Fruit fly (Drosophila melanogaster) whole organism, pupa: ENCODE measurements around the gene CG15890.

ENCODE experiments used
- CG10348 ChIP-seq: fragments of 200-800 bp; sonication (Bioruptor generic); IDR thresholded peaks from 2 replicates; pipeline ENCODE4 v1.3.6; 2022; ENCODE audit warnings: missing biosample characterization, missing genetic modification characterization
- CG12605 ChIP-seq: fragments of 200-800 bp; sonication (Bioruptor generic); IDR thresholded peaks from 2 replicates; pipeline ENCODE4 v1.3.6; 2022; ENCODE audit warnings: missing biosample characterization, missing genetic modification characterization
- CG13204 ChIP-seq: fragments of 200-800 bp; sonication (Bioruptor generic); optimal IDR thresholded peaks from 2 replicates; lab custom pipeline; 2018; ENCODE audit warnings: missing biosample characterization, mild to moderate bottlenecking, missing genetic modification characterization, moderate library complexity
- CG14655 ChIP-seq: fragments of 200-800 bp; sonication (Bioruptor generic); optimal IDR thresholded peaks from 3 replicates; lab custom pipeline; 2017; ENCODE audit warnings: mild to moderate bottlenecking, missing biosample characterization, missing genetic modification reagents, missing genetic modification characterization
- CG15710 ChIP-seq: fragments of 200-800 bp; sonication (Bioruptor generic); optimal IDR thresholded peaks from 2 replicates; lab custom pipeline; 2018; ENCODE audit warnings: missing biosample characterization, mild to moderate bottlenecking, missing genetic modification characterization, moderate library complexity
- CG17806 ChIP-seq: fragments of 200-800 bp; sonication (Bioruptor generic); optimal IDR thresholded peaks from 2 replicates; lab custom pipeline; 2018; ENCODE audit warnings: missing biosample characterization, mild to moderate bottlenecking, missing genetic modification characterization, moderate library complexity
- CG32121 ChIP-seq: fragments of 200-800 bp; sonication (Bioruptor generic); IDR thresholded peaks from 2 replicates; pipeline ENCODE4 v1.3.6; 2022; ENCODE audit warnings: missing biosample characterization, missing genetic modification characterization
- CG34367 ChIP-seq: fragments of 200-800 bp; sonication (Bioruptor generic); optimal IDR thresholded peaks from 2 replicates; lab custom pipeline; 2018; ENCODE audit warnings: missing biosample characterization, mild to moderate bottlenecking, missing genetic modification characterization
- CG4496 ChIP-seq: fragments of 200-800 bp; sonication (Bioruptor generic); IDR thresholded peaks from 3 replicates; pipeline ENCODE4 v1.3.6; 2022; ENCODE audit warnings: missing biosample characterization, missing genetic modification characterization
- CG8159 ChIP-seq: fragments of 200-800 bp; sonication (Bioruptor generic); optimal IDR thresholded peaks from 3 replicates; lab custom pipeline; 2018; ENCODE audit warnings: missing biosample characterization, mild to moderate bottlenecking, missing genetic modification characterization, moderate library complexity
- CG8301 ChIP-seq: fragments of 200-800 bp; sonication (Bioruptor generic); optimal IDR thresholded peaks from 2 replicates; lab custom pipeline; 2018; ENCODE audit warnings: missing biosample characterization, mild to moderate bottlenecking, missing genetic modification characterization
- CG9948 ChIP-seq: fragments of 200-800 bp; sonication (Bioruptor generic); optimal IDR thresholded peaks from 2 replicates; lab custom pipeline; 2018; ENCODE audit warnings: missing biosample characterization, mild to moderate bottlenecking, missing genetic modification characterization, moderate library complexity
- D1 ChIP-seq: fragments of 200-800 bp; sonication (Bioruptor generic); optimal IDR thresholded peaks from 2 replicates; lab custom pipeline; 2018; ENCODE audit warnings: missing biosample characterization, mild to moderate bottlenecking, missing genetic modification characterization, moderate library complexity
- EcR ChIP-seq: fragments of 200-800 bp; sonication (Bioruptor generic); optimal IDR thresholded peaks from 3 replicates; lab custom pipeline; 2019; ENCODE audit warnings: missing biosample characterization, missing genetic modification characterization, mild to moderate bottlenecking, moderate library complexity, missing genetic modification reagents
- Ets98B ChIP-seq: fragments of 200-800 bp; sonication (Bioruptor generic); IDR thresholded peaks from 2 replicates; pipeline ENCODE4 v1.3.6; 2022; ENCODE audit warnings: missing biosample characterization, missing genetic modification characterization
- Pif1A ChIP-seq: fragments of 200-800 bp; sonication (Bioruptor generic); optimal IDR thresholded peaks from 3 replicates; lab custom pipeline; 2016; ENCODE audit warnings: missing biosample characterization, missing genetic modification characterization
- Pif1B ChIP-seq: fragments of 200-800 bp; sonication (Bioruptor generic); optimal IDR thresholded peaks from 3 replicates; lab custom pipeline; 2016; ENCODE audit warnings: missing biosample characterization, missing genetic modification characterization
- Snoo ChIP-seq: fragments of 200-800 bp; sonication (Bioruptor generic); optimal IDR thresholded peaks from 3 replicates; lab custom pipeline; 2017; ENCODE audit warnings: missing biosample characterization, mild to moderate bottlenecking, missing genetic modification characterization, inconsistent platforms
- fd96Ca ChIP-seq: fragments of 200-800 bp; sonication (Bioruptor generic); IDR thresholded peaks from 3 replicates; pipeline ENCODE4 v1.3.6; 2022; ENCODE audit warnings: missing biosample characterization, missing genetic modification characterization
- gl ChIP-seq: fragments of 200-800 bp; sonication (Bioruptor generic); optimal IDR thresholded peaks from 2 replicates; lab custom pipeline; 2018; ENCODE audit warnings: missing biosample characterization, mild to moderate bottlenecking, missing genetic modification characterization
- rn ChIP-seq: fragments of 200-800 bp; sonication (Bioruptor generic); IDR thresholded peaks from 2 replicates; pipeline ENCODE4 v1.3.6; 2022; ENCODE audit warnings: missing biosample characterization, missing genetic modification characterization

The CG15890 gene

dm6 chrX:14749086-14749874, 16.3 kb downstream of the CG15890 start, which contains the start of gene NetB:
Gene NetB (minus strand): TSS chrX:14749376.
- 0 out of 3 replicates have a peak, but pooled peaks have one; percentile 53 for TF ChIP-seq CG4496 (GFP tag; lab: Robert Waterston, UW)
- TF ChIP-seq Ets98B: no peak
- TF ChIP-seq Pif1B: no peak
- TF ChIP-seq CG17806 (tag; lab: Kevin White, UChicago): peak; percentile 4
- peak; percentile 28 for TF ChIP-seq CG13204 (GFP tag; lab: Kevin White, UChicago)
- no peak; the same call in 2 of the 3 replicates for TF ChIP-seq fd96Ca

dm6 chrX:14743819-14744218, 21.8 kb downstream of the CG15890 start:
- TF ChIP-seq CG32121 (GFP tag; lab: Robert Waterston, UW): 0 out of 2 replicates have a peak, but pooled peaks have one; percentile 11
- no peak for TF ChIP-seq EcR
- TF ChIP-seq CG8159 (tag; lab: Kevin White, UChicago): peak; percentile 27
- TF ChIP-seq CG15710: no peak
- TF ChIP-seq CG34367: no peak
- no peak for TF ChIP-seq D1 (tag; lab: Kevin White, UChicago)
- TF ChIP-seq CG4496 (GFP tag; lab: Robert Waterston, UW): no peak; the same call in 2 of the 3 replicates
- TF ChIP-seq fd96Ca: no peak
- no peak for TF ChIP-seq Pif1B
- TF ChIP-seq gl (tag; lab: Kevin White, UChicago): no peak
- no peak for TF ChIP-seq CG17806 (tag; lab: Kevin White, UChicago)
- TF ChIP-seq CG13204 (GFP tag; lab: Kevin White, UChicago): no peak
- 0 out of 2 replicates have a peak, but pooled peaks have one; percentile 10 for TF ChIP-seq Ets98B
- peak; percentile 6 for TF ChIP-seq Pif1A (GFP tag; lab: Kevin White, UChicago)
- TF ChIP-seq rn (GFP tag; lab: Robert Waterston, UW): no peak
- TF ChIP-seq CG8301 (tag; lab: Kevin White, UChicago): no peak
- TF ChIP-seq, all 21 proteins: peak for 4

- TF ChIP-seq CG10348 (GFP tag; lab: Robert Waterston, UW) (no peak), CG8159 (tag; lab: Kevin White, UChicago) (no peak), rn (GFP tag; lab: Robert Waterston, UW) (no peak), CG14655 (GFP tag; lab: Kevin White, UChicago) (peak; percentile 50), CG12605 (no peak), Ets98B (peak; percentile 40; the same call in 1 of the 2 replicates), CG34367 (no peak), Snoo (no peak), CG13204 (GFP tag; lab: Kevin White, UChicago) (no peak), CG32121 (GFP tag; lab: Robert Waterston, UW) (no peak), CG9948 (tag; lab: Kevin White, UChicago) (peak; percentile 16), CG4496 (GFP tag; lab: Robert Waterston, UW) (no peak), Pif1A (GFP tag; lab: Kevin White, UChicago) (no peak), fd96Ca (0 out of 3 replicates have a peak, but pooled peaks have one; percentile 10), gl (tag; lab: Kevin White, UChicago) (no peak), EcR (no peak), CG17806 (tag; lab: Kevin White, UChicago) (peak; percentile 22), CG8301 (tag; lab: Kevin White, UChicago) (peak; percentile 53), D1 (tag; lab: Kevin White, UChicago) (no peak), CG15710 (no peak), Pif1B (no peak)
Measured at dm6 chrX:14738420-14738819, 27.2 kb downstream of the CG15890 start.

- peak; percentile 45; the same call in 1 of the 3 replicates for TF ChIP-seq CG4496 (GFP tag; lab: Robert Waterston, UW)
- TF ChIP-seq CG32121 (GFP tag; lab: Robert Waterston, UW): peak; percentile 36; the same call in 1 of the 2 replicates
- TF ChIP-seq Snoo: no peak
- peak; percentile 23 for TF ChIP-seq CG15710
- TF ChIP-seq gl (tag; lab: Kevin White, UChicago): no peak
- TF ChIP-seq Pif1A (GFP tag; lab: Kevin White, UChicago): no peak
- TF ChIP-seq CG17806 (tag; lab: Kevin White, UChicago): peak; percentile 31
- peak; percentile 38 for TF ChIP-seq CG8159 (tag; lab: Kevin White, UChicago)
- no peak for TF ChIP-seq CG12605
- TF ChIP-seq CG14655 (GFP tag; lab: Kevin White, UChicago): peak; percentile 42
- no peak for TF ChIP-seq CG10348 (GFP tag; lab: Robert Waterston, UW)
- TF ChIP-seq CG8301 (tag; lab: Kevin White, UChicago): peak; percentile 34
- peak; percentile 42 for TF ChIP-seq CG9948 (tag; lab: Kevin White, UChicago)
- no peak for TF ChIP-seq rn (GFP tag; lab: Robert Waterston, UW)
- TF ChIP-seq CG34367: peak; percentile 8
- TF ChIP-seq EcR: no peak
- TF ChIP-seq D1 (tag; lab: Kevin White, UChicago): no peak
Measured at dm6 chrX:14727580-14727979, 38.0 kb downstream of the CG15890 start.

dm6 chrX:14725084-14725483, 40.5 kb downstream of the CG15890 start:
- TF ChIP-seq CG34367: no peak
- no peak for TF ChIP-seq CG10348 (GFP tag; lab: Robert Waterston, UW)
- no peak for TF ChIP-seq Snoo
- TF ChIP-seq Pif1A (GFP tag; lab: Kevin White, UChicago): no peak
- TF ChIP-seq rn (GFP tag; lab: Robert Waterston, UW): no peak
- TF ChIP-seq CG14655 (GFP tag; lab: Kevin White, UChicago): peak; percentile 39
- no peak for TF ChIP-seq CG12605
- TF ChIP-seq CG4496 (GFP tag; lab: Robert Waterston, UW): no peak
- peak; percentile 5 for TF ChIP-seq CG17806 (tag; lab: Kevin White, UChicago)
- TF ChIP-seq EcR: no peak
- no peak for TF ChIP-seq CG8301 (tag; lab: Kevin White, UChicago)
- no peak for TF ChIP-seq gl (tag; lab: Kevin White, UChicago)
- TF ChIP-seq Pif1B: no peak
- peak; percentile 22 for TF ChIP-seq CG9948 (tag; lab: Kevin White, UChicago)
- peak; percentile 7 for TF ChIP-seq CG8159 (tag; lab: Kevin White, UChicago)
- no peak for TF ChIP-seq CG15710
- no peak for TF ChIP-seq CG13204 (GFP tag; lab: Kevin White, UChicago)
- TF ChIP-seq, all 21 proteins: peak for 4
